Fruit fly (Drosophila melanogaster) whole organism, embryonic: ENCODE data around the gene vvl.

Source experiments
- B-H2 ChIP-seq: fragments of 200-800 bp; sonication (Bioruptor generic); optimal IDR thresholded peaks from 2 replicates; lab custom pipeline; 2018; ENCODE audit warnings: missing biosample characterization, mild to moderate bottlenecking, missing genetic modification characterization
- BEAF-32 ChIP-seq: fragments of 200-800 bp; sonication (Bioruptor generic); optimal IDR thresholded peaks from 3 replicates; lab custom pipeline; 2017; ENCODE audit warnings: missing biosample characterization, missing genetic modification characterization, mild to moderate bottlenecking, moderate library complexity, missing genetic modification reagents
- CG10209 ChIP-seq: fragments of 200-800 bp; sonication (Bioruptor generic); optimal IDR thresholded peaks from 3 replicates; lab custom pipeline; 2017; ENCODE audit warnings: missing biosample characterization, mild to moderate bottlenecking, missing genetic modification characterization, missing genetic modification reagents
- CG10267 ChIP-seq: fragments of 200-800 bp; sonication (Bioruptor generic); optimal IDR thresholded peaks from 2 replicates; lab custom pipeline; 2018; ENCODE audit warnings: missing biosample characterization, mild to moderate bottlenecking, missing genetic modification characterization, moderate library complexity
- CG10462 ChIP-seq: fragments of 200-800 bp; sonication (Bioruptor generic); optimal IDR thresholded peaks from 2 replicates; lab custom pipeline; 2016; ENCODE audit warnings: missing biosample characterization, missing genetic modification characterization
- CG12236 ChIP-seq: fragments of 200-800 bp; sonication (Bioruptor generic); optimal IDR thresholded peaks from 2 replicates; lab custom pipeline; 2016; ENCODE audit warnings: missing biosample characterization, missing genetic modification characterization
- CG12299 ChIP-seq: fragments of 200-800 bp; sonication (Bioruptor generic); optimal IDR thresholded peaks from 2 replicates; lab custom pipeline; 2018; ENCODE audit warnings: missing biosample characterization, mild to moderate bottlenecking, missing genetic modification characterization
- CG1233 ChIP-seq: fragments of 200-800 bp; sonication (Bioruptor generic); optimal IDR thresholded peaks from 4 replicates; lab custom pipeline; 2018; ENCODE audit warnings: missing biosample characterization, mild to moderate bottlenecking, missing genetic modification characterization
- CG12769 ChIP-seq: fragments of 200-800 bp; sonication (Bioruptor generic); optimal IDR thresholded peaks from 2 replicates; lab custom pipeline; 2019; ENCODE audit warnings: missing biosample characterization, mild to moderate bottlenecking, missing genetic modification characterization, moderate library complexity
- CG14441 ChIP-seq: fragments of 200-800 bp; sonication (Bioruptor generic); IDR thresholded peaks from 2 replicates; pipeline ENCODE4 v1.3.6; 2022; ENCODE audit warnings: missing biosample characterization, missing genetic modification characterization
- CG1602 ChIP-seq: fragments of 200-800 bp; sonication (Bioruptor generic); optimal IDR thresholded peaks from 3 replicates; lab custom pipeline; 2016; ENCODE audit warnings: missing biosample characterization, missing genetic modification characterization
- CG17829 ChIP-seq: fragments of 200-800 bp; optimal IDR thresholded peaks from 2 replicates; lab custom pipeline; 2019; ENCODE audit warnings: missing biosample characterization, mild to moderate bottlenecking, missing genetic modification characterization, moderate library complexity
- CG2202 ChIP-seq: fragments of 200-800 bp; sonication (Bioruptor generic); optimal IDR thresholded peaks from 2 replicates; lab custom pipeline; 2018; ENCODE audit warnings: missing biosample characterization, mild to moderate bottlenecking, missing genetic modification characterization
- CG2678 ChIP-seq: fragments of 200-800 bp; sonication (Bioruptor generic); optimal IDR thresholded peaks from 3 replicates; lab custom pipeline; 2019; ENCODE audit warnings: missing biosample characterization, mild to moderate bottlenecking, missing genetic modification characterization, moderate library complexity
- CG33557 ChIP-seq: fragments of 200-800 bp; sonication (Bioruptor generic); optimal IDR thresholded peaks from 2 replicates; lab custom pipeline; 2019; ENCODE audit warnings: missing biosample characterization, mild to moderate bottlenecking, missing genetic modification characterization, moderate library complexity
- CG4328 ChIP-seq: fragments of 200-800 bp; sonication (Bioruptor generic); optimal IDR thresholded peaks from 3 replicates; lab custom pipeline; 2017; ENCODE audit warnings: missing biosample characterization, missing genetic modification reagents, missing genetic modification characterization
- CG4424 ChIP-seq: fragments of 200-800 bp; sonication (Bioruptor generic); optimal IDR thresholded peaks from 3 replicates; lab custom pipeline; 2016; ENCODE audit warnings: missing biosample characterization, missing genetic modification characterization
- CG4854 ChIP-seq: fragments of 200-800 bp; sonication (Bioruptor generic); optimal IDR thresholded peaks from 2 replicates; lab custom pipeline; 2016; ENCODE audit warnings: missing biosample characterization, missing genetic modification characterization, inconsistent platforms
- CG5245 ChIP-seq: fragments of 200-800 bp; sonication (Bioruptor generic); optimal IDR thresholded peaks from 3 replicates; lab custom pipeline; 2016; ENCODE audit warnings: missing biosample characterization, missing genetic modification characterization
- CG6765 ChIP-seq: fragments of 200-800 bp; sonication (Bioruptor generic); optimal IDR thresholded peaks from 3 replicates; lab custom pipeline; 2017; ENCODE audit warnings: missing biosample characterization, mild to moderate bottlenecking, missing genetic modification characterization
- CG7372 ChIP-seq: fragments of 200-800 bp; sonication (Bioruptor generic); IDR thresholded peaks from 2 replicates; pipeline ENCODE4 v1.3.6; 2022; ENCODE audit warnings: missing biosample characterization, missing genetic modification characterization
- CG7928 ChIP-seq: fragments of 200-800 bp; sonication (Bioruptor generic); optimal IDR thresholded peaks from 2 replicates; lab custom pipeline; 2017; ENCODE audit warnings: missing biosample characterization, mild to moderate bottlenecking, missing genetic modification characterization
- CG8478 ChIP-seq: fragments of >200 bp; optimal IDR thresholded peaks from 2 replicates; lab custom pipeline; 2018
- CG9437 ChIP-seq: fragments of 200-800 bp; sonication (Bioruptor generic); optimal IDR thresholded peaks from 2 replicates; lab custom pipeline; 2018; ENCODE audit warnings: missing biosample characterization, mild to moderate bottlenecking, missing genetic modification characterization
- CG9609 ChIP-seq: fragments of 200-800 bp; sonication (Bioruptor generic); optimal IDR thresholded peaks from 3 replicates; lab custom pipeline; 2016; ENCODE audit warnings: missing biosample characterization, missing genetic modification characterization
- D19A ChIP-seq: fragments of 200-800 bp; optimal IDR thresholded peaks from 3 replicates; lab custom pipeline; 2019; ENCODE audit warnings: missing biosample characterization, mild to moderate bottlenecking, missing genetic modification characterization, moderate library complexity
- Drgx ChIP-seq: fragments of 200-800 bp; sonication (Bioruptor generic); IDR thresholded peaks from 2 replicates; pipeline ENCODE4 v1.3.6; 2022; ENCODE audit warnings: missing biosample characterization, missing genetic modification characterization
- Fer1 ChIP-seq: fragments of 200-800 bp; sonication (Bioruptor generic); optimal IDR thresholded peaks from 2 replicates; lab custom pipeline; 2017; ENCODE audit warnings: missing biosample characterization, mild to moderate bottlenecking, missing genetic modification characterization
- HLH4C ChIP-seq: fragments of 200-800 bp; sonication (Bioruptor generic); IDR thresholded peaks from 3 replicates; pipeline ENCODE4 v1.3.6; 2022; ENCODE audit warnings: missing biosample characterization, missing genetic modification characterization; ENCODE audit not compliant: partially characterized antibody
- Hr39 ChIP-seq: fragments of >200 bp; optimal IDR thresholded peaks from 2 replicates; lab custom pipeline; 2017
- Hsf ChIP-seq: fragments of 200-800 bp; sonication (Bioruptor generic); optimal IDR thresholded peaks from 3 replicates; lab custom pipeline; 2016; ENCODE audit warnings: missing biosample characterization, missing genetic modification characterization
- Meics ChIP-seq: fragments of 200-800 bp; sonication (Bioruptor generic); optimal IDR thresholded peaks from 2 replicates; lab custom pipeline; 2017; ENCODE audit warnings: missing biosample characterization, mild to moderate bottlenecking, missing genetic modification characterization
- Ptx1 ChIP-seq: fragments of 200-800 bp; sonication (Bioruptor generic); IDR thresholded peaks from 2 replicates; pipeline ENCODE4 v1.3.6; 2022; ENCODE audit warnings: missing biosample characterization, missing genetic modification characterization
- Scr ChIP-seq: fragments of 200-800 bp; sonication (Bioruptor generic); IDR thresholded peaks from 2 replicates; pipeline ENCODE4 v1.3.6; 2022; ENCODE audit warnings: missing biosample characterization, missing genetic modification characterization; ENCODE audit not compliant: partially characterized antibody
- Sox100B ChIP-seq: fragments of 200-800 bp; sonication (Bioruptor generic); optimal IDR thresholded peaks from 3 replicates; lab custom pipeline; 2018; ENCODE audit warnings: missing biosample characterization, mild to moderate bottlenecking, missing genetic modification characterization
- abd-A ChIP-seq: fragments of 200-800 bp; sonication (Bioruptor generic); optimal IDR thresholded peaks from 3 replicates; lab custom pipeline; 2019; ENCODE audit warnings: missing biosample characterization, mild to moderate bottlenecking, missing genetic modification characterization, moderate library complexity
- cas ChIP-seq: fragments of 200-800 bp; sonication (Bioruptor generic); IDR thresholded peaks from 2 replicates; pipeline ENCODE4 v1.3.6; 2022; ENCODE audit warnings: missing biosample characterization, missing genetic modification characterization
- esg ChIP-seq: fragments of 200-800 bp; sonication (Bioruptor generic); conservative IDR thresholded peaks from 2 replicates; pipeline ENCODE4 v1.3.6; 2022; ENCODE audit warnings: missing biosample characterization, missing genetic modification characterization
- klu ChIP-seq: fragments of 200-800 bp; sonication (Bioruptor generic); IDR thresholded peaks from 2 replicates; pipeline ENCODE4 v1.3.6; 2022; ENCODE audit warnings: missing biosample characterization, missing genetic modification characterization
- onecut ChIP-seq: fragments of 200-800 bp; sonication (Bioruptor generic); IDR thresholded peaks from 2 replicates; pipeline ENCODE4 v1.3.6; 2022; ENCODE audit warnings: missing biosample characterization, missing genetic modification characterization
- org-1 ChIP-seq: fragments of 200-800 bp; sonication (Bioruptor generic); optimal IDR thresholded peaks from 2 replicates; lab custom pipeline; 2017; ENCODE audit warnings: missing biosample characterization, missing genetic modification characterization
- phol ChIP-seq: fragments of 200-800 bp; sonication (Bioruptor generic); optimal IDR thresholded peaks from 3 replicates; lab custom pipeline; 2018; ENCODE audit warnings: missing biosample characterization, mild to moderate bottlenecking, missing genetic modification characterization, moderate library complexity
- sisA ChIP-seq: fragments of 200-800 bp; sonication (Bioruptor generic); IDR thresholded peaks from 2 replicates; pipeline ENCODE4 v1.3.6; 2022; ENCODE audit warnings: missing biosample characterization, missing genetic modification characterization
- slou ChIP-seq: fragments of 200-800 bp; sonication (Bioruptor generic); optimal IDR thresholded peaks from 3 replicates; lab custom pipeline; 2016; ENCODE audit warnings: missing biosample characterization, missing genetic modification characterization
- sna ChIP-seq: fragments of 200-800 bp; sonication (Bioruptor generic); IDR thresholded peaks from 2 replicates; pipeline ENCODE4 v1.3.6; 2022; ENCODE audit warnings: missing biosample characterization, missing genetic modification characterization; ENCODE audit not compliant: partially characterized antibody
- twi ChIP-seq: fragments of 200-800 bp; optimal IDR thresholded peaks from 2 replicates; lab custom pipeline; 2019; ENCODE audit warnings: missing biosample characterization, mild to moderate bottlenecking, missing genetic modification characterization, moderate library complexity
- wor ChIP-seq: fragments of 200-800 bp; sonication (Bioruptor generic); IDR thresholded peaks from 2 replicates; pipeline ENCODE4 v1.3.6; 2022; ENCODE audit warnings: missing biosample characterization, missing genetic modification characterization

The vvl gene

DNA sequence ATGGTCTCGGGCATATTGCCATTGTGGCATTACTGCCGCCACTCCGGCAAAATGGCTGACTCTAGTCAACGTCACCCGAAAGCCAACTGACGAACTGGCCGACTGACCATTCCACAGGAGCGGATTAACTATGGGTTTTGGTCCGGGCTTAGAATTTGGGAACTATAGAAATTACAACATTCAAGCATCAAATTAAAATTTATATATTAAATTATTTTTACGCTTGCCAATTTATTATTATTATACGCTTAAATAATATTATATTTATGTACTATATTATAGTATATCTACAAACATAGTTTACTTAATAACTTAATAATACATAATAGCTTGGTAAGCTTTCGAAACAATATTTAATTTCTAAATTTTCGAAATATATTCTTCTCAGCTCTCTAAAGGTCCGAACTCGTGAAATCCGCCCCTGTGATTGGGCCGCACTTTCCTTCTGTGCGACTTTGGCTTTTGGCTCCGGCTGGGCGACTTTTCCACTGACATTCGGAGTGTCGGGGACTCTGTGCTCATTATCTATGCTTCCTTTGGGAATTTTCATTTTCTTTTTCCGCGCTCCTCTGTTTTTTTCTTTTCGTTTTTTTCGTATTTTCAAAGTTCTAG is 7.5 kb downstream of the vvl start (continued):
- TF ChIP-seq CG12299 (no peak), Drgx (GFP tag; lab: Robert Waterston, UW) (0 out of 2 replicates have a peak, but pooled peaks have one; percentile 12), CG9437 (GFP tag; lab: Kevin White, UChicago) (peak; percentile 24), sna (GFP tag; lab: Robert Waterston, UW) (no peak), CG6765 (GFP tag; lab: Kevin White, UChicago) (no peak), Meics (GFP tag; lab: Kevin White, UChicago) (peak; percentile 50), CG4328 (GFP tag; lab: Kevin White, UChicago) (peak; percentile 4), Scr (GFP tag; lab: Robert Waterston, UW) (no peak), CG5245 (GFP tag; lab: Kevin White, UChicago) (no peak), Ptx1 (GFP tag; lab: Robert Waterston, UW) (no peak), CG1602 (GFP tag; lab: Kevin White, UChicago) (peak; percentile 36), esg (GFP tag; lab: Robert Waterston, UW) (no peak), Hr39 (lab: Kevin White, UChicago) (no peak), CG8478 (no peak), CG9609 (no peak), CG17829 (peak; percentile 33), CG2202 (tag; lab: Kevin White, UChicago) (no peak), Fer1 (GFP tag; lab: Kevin White, UChicago) (peak; percentile 5), CG12236 (GFP tag; lab: Kevin White, UChicago) (no peak), HLH4C (GFP tag; lab: Robert Waterston, UW) (no peak), CG10209 (GFP tag; lab: Kevin White, UChicago) (peak; percentile 61), onecut (GFP tag; lab: Robert Waterston, UW) (no peak), Sox100B (GFP tag; lab: Kevin White, UChicago) (peak; percentile 50), CG7372 (no peak), CG4424 (peak; percentile 25), CG2678 (tag; lab: Kevin White, UChicago) (peak; percentile 66), cas (no peak), org-1 (peak; percentile 12), slou (GFP tag; lab: Kevin White, UChicago) (no peak), abd-A (tag; lab: Kevin White, UChicago) (no peak), CG10267 (tag; lab: Kevin White, UChicago) (peak; percentile 31), CG12769 (tag; lab: Kevin White, UChicago) (no peak), CG4854 (no peak), D19A (peak; percentile 25), CG7928 (GFP tag; lab: Kevin White, UChicago) (no peak), BEAF-32 (GFP tag; lab: Kevin White, UChicago) (no peak), sisA (GFP tag; lab: Robert Waterston, UW) (no peak), klu (no peak), phol (tag; lab: Kevin White, UChicago) (peak; percentile 58), wor (no peak), CG1233 (GFP tag; lab: Kevin White, UChicago) (peak; percentile 14), CG33557 (GFP tag; lab: Kevin White, UChicago) (peak; percentile 40), CG10462 (GFP tag; lab: Kevin White, UChicago) (no peak), twi (tag; lab: Kevin White, UChicago) (no peak), Hsf (GFP tag; lab: Kevin White, UChicago) (no peak), CG14441 (GFP tag; lab: Robert Waterston, UW) (no peak), B-H2 (GFP tag; lab: Kevin White, UChicago) (no peak)
